Worm (Caenorhabditis elegans) whole organism, L1 larva: Measurements from ENCODE around the gene C04E6.7.

Experiments used
- alr-1 ChIP-seq: fragments of 200-800 bp; sonication (Bioruptor generic); optimal IDR thresholded peaks from 2 replicates; lab custom pipeline; 2018; ENCODE audit warnings: borderline replicate concordance, mild to moderate bottlenecking, missing genetic modification characterization, missing compliant biosample characterization
- ceh-8 ChIP-seq: fragments of 200-800 bp; sonication (Bioruptor generic); optimal IDR thresholded peaks from 2 replicates; lab custom pipeline; 2018; ENCODE audit warnings: mild to moderate bottlenecking, missing genetic modification characterization, moderate library complexity, missing compliant biosample characterization
- dsc-1 ChIP-seq: sonication (generic microtip); optimal IDR thresholded peaks from 2 replicates; lab custom pipeline; 2016; ENCODE audit warnings: mild to moderate bottlenecking, missing genetic modification characterization, missing compliant biosample characterization
- efl-1 ChIP-seq, 4 experiments: fragments of 150-350 bp; optimal IDR thresholded peaks in 3 of 4; peaks in 1 of 4; 1 replicate in 1 of 4; 2 replicates in 3 of 4; lab custom pipeline; 2014; ENCODE audit warnings: missing biosample characterization in 2 of 4, missing genetic modification characterization in 2 of 4, missing genetic modification reagents in 2 of 4
- egl-13 ChIP-seq: sonication (generic microtip); optimal IDR thresholded peaks from 2 replicates; lab custom pipeline; 2016; ENCODE audit warnings: missing genotype, missing genetic modification reagents, missing genetic modification characterization, missing compliant biosample characterization
- egl-27 ChIP-seq, 2 experiments: fragments of 150-350 bp in 1 of 2; sonication (generic microtip); optimal IDR thresholded peaks; 3 replicates each; lab custom pipeline; 2017 to 2018; ENCODE audit warnings: missing biosample characterization in 2 of 2, missing genetic modification characterization in 2 of 2, missing genetic modification reagents in 2 of 2
- fkh-4 ChIP-seq: sonication (generic microtip); optimal IDR thresholded peaks from 2 replicates; lab custom pipeline; 2016; ENCODE audit warnings: missing compliant biosample characterization, missing genetic modification characterization, borderline replicate concordance
- grh-1 ChIP-seq: fragments of 200-800 bp; sonication (Bioruptor generic); IDR thresholded peaks from 2 replicates; pipeline ENCODE4 v1.3.6; 2022; ENCODE audit warnings: missing genetic modification reagents, missing genetic modification characterization, missing compliant biosample characterization
- hlh-4 ChIP-seq: sonication (generic microtip); optimal IDR thresholded peaks from 2 replicates; lab custom pipeline; 2016; ENCODE audit warnings: mild to moderate bottlenecking, missing genetic modification characterization, missing compliant biosample characterization
- hpl-2 ChIP-seq: fragments of 150-350 bp; optimal IDR thresholded peaks from 2 replicates; lab custom pipeline; 2014; ENCODE audit warnings: missing biosample characterization, missing genetic modification reagents, missing genetic modification characterization
- irx-1 ChIP-seq: sonication (generic microtip); optimal IDR thresholded peaks from 2 replicates; lab custom pipeline; 2016; ENCODE audit warnings: missing genetic modification characterization, missing compliant biosample characterization
- isw-1 ChIP-seq: fragments of 200-800 bp; sonication (Bioruptor generic); IDR thresholded peaks from 2 replicates; pipeline ENCODE4 v1.3.6; 2022; ENCODE audit warnings: missing genetic modification characterization, missing compliant biosample characterization
- mep-1 ChIP-seq: fragments of 150-350 bp; optimal IDR thresholded peaks from 2 replicates; lab custom pipeline; 2014; ENCODE audit warnings: missing biosample characterization, missing genetic modification characterization
- nhr-85 ChIP-seq: sonication (generic microtip); peaks from one replicate; lab custom pipeline; 2016; ENCODE audit warnings: missing genetic modification characterization, inconsistent platforms, missing compliant biosample characterization
- nhr-90 ChIP-seq: sonication (generic microtip); optimal IDR thresholded peaks from 2 replicates; lab custom pipeline; 2016; ENCODE audit warnings: mild to moderate bottlenecking, missing genetic modification characterization, missing compliant biosample characterization; ENCODE audit not compliant: poor library complexity
- snpc-4 ChIP-seq: fragments of 150-350 bp; optimal IDR thresholded peaks from 2 replicates; lab custom pipeline; 2014; ENCODE audit warnings: missing biosample characterization, missing genetic modification characterization
- tbx-2 ChIP-seq: sonication (generic microtip); optimal IDR thresholded peaks from 2 replicates; lab custom pipeline; 2016; ENCODE audit warnings: missing genetic modification characterization, missing compliant biosample characterization
- unc-98 ChIP-seq: fragments of 200-800 bp; sonication (Bioruptor generic); IDR thresholded peaks from 2 replicates; pipeline ENCODE4 v1.3.6; 2022; ENCODE audit warnings: missing genetic modification characterization, missing compliant biosample characterization
- vab-15 ChIP-seq: sonication (generic microtip); optimal IDR thresholded peaks from 2 replicates; lab custom pipeline; 2017; ENCODE audit warnings: missing genotype, mild to moderate bottlenecking, missing genetic modification characterization, missing compliant biosample characterization
- xbp-1 ChIP-seq: sonication (generic microtip); optimal IDR thresholded peaks from 2 replicates; lab custom pipeline; 2016; ENCODE audit warnings: missing genetic modification characterization, missing compliant biosample characterization

Gene C04E6.7

DNA sequence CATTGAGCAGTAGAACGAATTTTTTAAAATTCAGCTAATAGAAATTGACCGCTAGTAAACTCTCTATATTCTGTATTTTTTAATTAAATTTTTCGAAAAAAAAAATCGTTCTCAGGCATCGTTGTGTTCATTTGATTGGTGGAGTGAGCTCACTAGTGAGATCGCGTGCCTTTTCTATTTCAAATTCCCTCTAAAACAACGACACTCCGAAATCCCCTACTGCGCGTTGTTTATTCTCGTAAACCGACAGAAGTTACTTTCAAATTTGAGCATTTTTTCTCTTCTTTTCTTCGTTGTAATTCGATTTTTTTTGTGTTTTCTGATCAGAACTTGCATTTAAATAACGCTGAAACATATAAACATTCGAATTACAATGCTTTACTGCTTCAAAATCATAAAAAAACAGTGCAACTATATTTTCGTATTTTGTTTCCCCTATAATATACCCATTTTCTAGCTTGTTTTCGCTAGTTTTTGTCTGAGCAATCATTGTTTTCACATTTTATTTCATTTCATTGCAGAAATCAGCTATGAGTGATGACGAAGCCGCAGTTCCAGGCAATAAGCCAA, 46.5 kb downstream of the C04E6.7 start, which contains the start of gene syf-3 (continued):
- TF ChIP-seq fkh-4 (tag; lab: Kevin White, UChicago) (peak; percentile 3), egl-27 (tag; optimal IDR thresholded peaks at IDR 0.05; lab: Kevin White, UChicago) (no peak), snpc-4 (tag; lab: Kevin White, UChicago) (peak; percentile 38), isw-1 (GFP tag; lab: Robert Waterston, UW) (peak; percentile 42), unc-98 (no peak), efl-1 (optimal IDR thresholded peaks at IDR 0.05; lab: Kevin White, UChicago) (peak; percentile 99 to 100), efl-1 (GFP tag; optimal IDR thresholded peaks at IDR 0.05 in 1 of 2; lab: Kevin White, UChicago) (peak; percentile 100), alr-1 (no peak), tbx-2 (tag; lab: Kevin White, UChicago) (peak; percentile 61), irx-1 (peak; percentile 68), dsc-1 (tag; lab: Kevin White, UChicago) (peak; percentile 72), grh-1 (GFP tag; lab: Robert Waterston, UW) (peak; percentile 68), vab-15 (tag; lab: Kevin White, UChicago) (peak; percentile 25), mep-1 (tag; lab: Kevin White, UChicago) (peak; percentile 67), nhr-85 (tag; lab: Kevin White, UChicago) (peak; percentile 79), ceh-8 (GFP tag; lab: Kevin White, UChicago) (no peak), egl-13 (tag; lab: Kevin White, UChicago) (no peak), nhr-90 (peak; percentile 59), xbp-1 (peak; percentile 77)

DNA sequence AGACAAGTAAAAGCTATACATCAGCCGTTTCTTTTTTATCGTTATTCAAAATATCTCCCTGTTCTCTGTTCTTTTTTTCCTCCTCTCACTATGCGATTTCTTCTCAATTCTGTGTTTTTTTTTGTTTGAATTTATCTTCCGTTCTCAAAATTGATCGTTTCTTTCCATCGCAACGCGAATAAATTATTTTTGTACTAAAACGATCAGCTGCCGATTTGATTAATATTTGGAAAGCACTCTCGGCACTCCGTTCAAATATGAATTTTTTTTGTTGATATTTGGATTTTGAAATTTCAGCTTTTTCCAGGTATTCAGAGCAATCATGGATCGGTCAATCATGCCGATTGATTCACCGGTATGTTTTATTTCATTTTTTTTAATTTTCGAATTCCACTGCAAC, 50.1 kb downstream of the C04E6.7 start, which contains the start of gene pst-1:
TSS of gene pst-1 (plus strand) at position 301 of the 400 bp plus-strand sequence.
- TF ChIP-seq hlh-4 (tag; lab: Kevin White, UChicago) (no peak), hpl-2 (GFP tag; lab: Kevin White, UChicago) (no peak), mep-1 (tag; lab: Kevin White, UChicago) (no peak)
- TF ChIP-seq, all 84 proteins: peak for 0
